Worm (Caenorhabditis elegans) whole organism, young adult: ENCODE measurements around the gene oac-37.

Source experiments
- B0261.1 ChIP-seq: sonication (generic microtip); optimal IDR thresholded peaks from 2 replicates; lab custom pipeline; 2016; ENCODE audit warnings: mild to moderate bottlenecking, missing genetic modification characterization, moderate library complexity, missing compliant biosample characterization
- F10E7.11 ChIP-seq: sonication (generic microtip); optimal IDR thresholded peaks from 2 replicates; lab custom pipeline; 2017; ENCODE audit warnings: mild to moderate bottlenecking, missing genetic modification characterization, moderate library complexity, missing compliant biosample characterization
- F23B12.7 ChIP-seq: sonication (generic microtip); optimal IDR thresholded peaks from 2 replicates; lab custom pipeline; 2017; ENCODE audit warnings: missing genetic modification characterization, mild to moderate bottlenecking, missing compliant biosample characterization, antibody characterized with exemption, moderate library complexity; ENCODE audit not compliant: insufficient read depth
- F33H1.4 ChIP-seq: fragments of 200-800 bp; sonication (Bioruptor generic); IDR thresholded peaks from 2 replicates; pipeline ENCODE4 v1.3.6; 2022; ENCODE audit warnings: missing genetic modification reagents, missing genetic modification characterization, missing compliant biosample characterization
- F37B4.10 ChIP-seq: fragments of 200-800 bp; sonication (Bioruptor generic); IDR thresholded peaks from 2 replicates; pipeline ENCODE4 v1.3.6; 2022; ENCODE audit warnings: missing genetic modification characterization, missing compliant biosample characterization
- F39B2.1 ChIP-seq: fragments of 200-800 bp; sonication (Bioruptor generic); IDR thresholded peaks from 2 replicates; pipeline ENCODE4 v1.3.6; 2022; ENCODE audit warnings: missing genetic modification reagents, missing genetic modification characterization, missing compliant biosample characterization
- K12H6.12 ChIP-seq: fragments of 200-800 bp; sonication (Bioruptor generic); optimal IDR thresholded peaks from 2 replicates; lab custom pipeline; 2018; ENCODE audit warnings: mild to moderate bottlenecking, missing genetic modification characterization, missing compliant biosample characterization
- T07F8.4 ChIP-seq: sonication (generic microtip); optimal IDR thresholded peaks from 2 replicates; lab custom pipeline; 2016; ENCODE audit warnings: mild to moderate bottlenecking, missing genetic modification characterization, moderate library complexity, missing compliant biosample characterization
- Y53G8AR.9 ChIP-seq: fragments of 200-800 bp; sonication (Bioruptor generic); conservative IDR thresholded peaks from 2 replicates; pipeline ENCODE4 v1.3.6; 2022; ENCODE audit warnings: missing genetic modification reagents, missing genetic modification characterization, missing compliant biosample characterization
- Y95B8A.8 ChIP-seq: fragments of 200-800 bp; sonication (Bioruptor generic); IDR thresholded peaks from 2 replicates; pipeline ENCODE4 v1.3.6; 2022; ENCODE audit warnings: missing genetic modification reagents, missing genetic modification characterization, missing compliant biosample characterization
- atf-7 ChIP-seq: sonication (generic microtip); optimal IDR thresholded peaks from 2 replicates; lab custom pipeline; 2017; ENCODE audit warnings: mild to moderate bottlenecking, missing genetic modification characterization, missing compliant biosample characterization
- attf-3 ChIP-seq: fragments of 200-800 bp; sonication (Bioruptor generic); conservative IDR thresholded peaks from 2 replicates; pipeline ENCODE4 v1.3.6; 2022; ENCODE audit warnings: missing genetic modification reagents, missing genetic modification characterization, missing compliant biosample characterization
- attf-6 ChIP-seq: fragments of 200-800 bp; sonication (Bioruptor generic); IDR thresholded peaks from 2 replicates; pipeline ENCODE4 v1.3.6; 2022; ENCODE audit warnings: missing genetic modification reagents, missing genetic modification characterization, missing compliant biosample characterization
- ccch-3 ChIP-seq: fragments of 200-800 bp; sonication (Bioruptor generic); optimal IDR thresholded peaks from 2 replicates; lab custom pipeline; 2018; ENCODE audit warnings: mild to moderate bottlenecking, missing genetic modification characterization, missing compliant biosample characterization
- ceh-100 ChIP-seq: fragments of 200-800 bp; sonication (Bioruptor generic); IDR thresholded peaks from 2 replicates; pipeline ENCODE4 v1.3.6; 2022; ENCODE audit warnings: missing genetic modification reagents, missing genetic modification characterization, missing compliant biosample characterization
- ceh-58 ChIP-seq: fragments of 200-800 bp; sonication (Bioruptor generic); IDR thresholded peaks from 2 replicates; pipeline ENCODE4 v1.3.6; 2022; ENCODE audit warnings: missing genetic modification characterization, missing compliant biosample characterization
- ceh-79 ChIP-seq: sonication (generic microtip); optimal IDR thresholded peaks from 2 replicates; lab custom pipeline; 2017; ENCODE audit warnings: mild to moderate bottlenecking, missing genetic modification characterization, missing compliant biosample characterization
- ceh-91 ChIP-seq: fragments of 200-800 bp; sonication (Bioruptor generic); IDR thresholded peaks from 2 replicates; pipeline ENCODE4 v1.3.6; 2022; ENCODE audit warnings: missing genetic modification reagents, missing genetic modification characterization, missing compliant biosample characterization
- dox-1 ChIP-seq: fragments of 200-800 bp; sonication (Bioruptor generic); IDR thresholded peaks from 2 replicates; pipeline ENCODE4 v1.3.6; 2022; ENCODE audit warnings: missing genetic modification reagents, missing genetic modification characterization, missing compliant biosample characterization
- egl-44 ChIP-seq: fragments of 200-800 bp; sonication (Bioruptor generic); IDR thresholded peaks from 2 replicates; pipeline ENCODE4 v1.3.6; 2022; ENCODE audit warnings: missing genetic modification reagents, missing genetic modification characterization, missing compliant biosample characterization
- him-1 ChIP-seq: sonication (generic microtip); optimal IDR thresholded peaks from 2 replicates; lab custom pipeline; 2016; ENCODE audit warnings: missing genotype, missing genetic modification reagents, missing genetic modification characterization, missing compliant biosample characterization
- hmg-20 ChIP-seq: fragments of 200-800 bp; sonication (Bioruptor generic); IDR thresholded peaks from 2 replicates; pipeline ENCODE4 v1.3.6; 2022; ENCODE audit warnings: missing genetic modification reagents, missing genetic modification characterization, missing compliant biosample characterization
- lag-1 ChIP-seq: fragments of 200-800 bp; sonication (Bioruptor generic); IDR thresholded peaks from 2 replicates; pipeline ENCODE4 v1.3.6; 2022; ENCODE audit warnings: missing genetic modification reagents, missing genetic modification characterization, missing compliant biosample characterization
- let-607 ChIP-seq, 2 experiments: fragments of 200-800 bp in 1 of 2; sonication (Bioruptor generic) in 1 of 2; sonication (generic microtip) in 1 of 2; optimal IDR thresholded peaks; 2 replicates each; lab custom pipeline; 2016 to 2018; ENCODE audit warnings: mild to moderate bottlenecking in 2 of 2, missing compliant biosample characterization in 2 of 2, missing genetic modification characterization in 2 of 2, moderate library complexity in 2 of 2, missing genotype in 1 of 2
- lir-1 ChIP-seq: fragments of 200-800 bp; sonication (Bioruptor generic); conservative IDR thresholded peaks from 2 replicates; pipeline ENCODE4 v1.3.6; 2022; ENCODE audit warnings: missing genetic modification reagents, missing genetic modification characterization, missing compliant biosample characterization
- lsl-1 ChIP-seq: fragments of 200-800 bp; sonication (Bioruptor generic); optimal IDR thresholded peaks from 2 replicates; lab custom pipeline; 2018; ENCODE audit warnings: mild to moderate bottlenecking, missing genetic modification characterization, moderate library complexity, missing compliant biosample characterization
- madf-3 ChIP-seq: fragments of 200-800 bp; sonication (Bioruptor generic); IDR thresholded peaks from 2 replicates; pipeline ENCODE4 v1.3.6; 2022; ENCODE audit warnings: missing genetic modification reagents, missing genetic modification characterization, missing compliant biosample characterization
- nfya-2 ChIP-seq: fragments of 200-800 bp; sonication (Bioruptor generic); IDR thresholded peaks from 2 replicates; pipeline ENCODE4 v1.3.6; 2022; ENCODE audit warnings: missing genetic modification reagents, missing genetic modification characterization, missing compliant biosample characterization
- nhr-120 ChIP-seq: fragments of 200-800 bp; sonication (Bioruptor generic); IDR thresholded peaks from 2 replicates; pipeline ENCODE4 v1.3.6; 2022; ENCODE audit warnings: missing genetic modification characterization, missing compliant biosample characterization
- nhr-179 ChIP-seq: sonication (generic microtip); optimal IDR thresholded peaks from 2 replicates; lab custom pipeline; 2016; ENCODE audit warnings: mild to moderate bottlenecking, missing genetic modification characterization, missing compliant biosample characterization
- pbrm-1 ChIP-seq: fragments of 200-800 bp; sonication (Bioruptor generic); IDR thresholded peaks from 2 replicates; pipeline ENCODE4 v1.3.6; 2022; ENCODE audit warnings: missing genetic modification reagents, missing genetic modification characterization, missing compliant biosample characterization
- rec-8 ChIP-seq, 2 experiments: sonication (generic microtip); optimal IDR thresholded peaks; 2 replicates each; lab custom pipeline; 2016; ENCODE audit warnings: mild to moderate bottlenecking in 2 of 2, missing genetic modification characterization in 2 of 2, missing genetic modification reagents in 2 of 2, missing genotype in 2 of 2, missing biosample characterization in 1 of 2, missing compliant biosample characterization in 1 of 2, moderate library complexity in 1 of 2
- rpc-1 ChIP-seq, 2 experiments: fragments of 150-350 bp in 1 of 2; sonication (generic microtip) in 1 of 2; optimal IDR thresholded peaks; 2 replicates each; lab custom pipeline; 2014 to 2018; ENCODE audit warnings: missing biosample characterization in 1 of 2, missing genetic modification characterization in 1 of 2, missing genetic modification reagents in 1 of 2, missing genotype in 1 of 2
- sdz-38 ChIP-seq: sonication (generic microtip); optimal IDR thresholded peaks from 2 replicates; lab custom pipeline; 2016; ENCODE audit warnings: missing genotype, missing genetic modification characterization, missing compliant biosample characterization
- sea-2 ChIP-seq: fragments of 200-800 bp; sonication (Bioruptor generic); IDR thresholded peaks from 2 replicates; pipeline ENCODE4 v1.3.6; 2022; ENCODE audit warnings: missing genetic modification characterization, missing compliant biosample characterization
- snpc-1.1 ChIP-seq: sonication (generic microtip); optimal IDR thresholded peaks from 2 replicates; lab custom pipeline; 2017; ENCODE audit warnings: missing genetic modification characterization, mild to moderate bottlenecking, missing compliant biosample characterization, antibody characterized with exemption, moderate library complexity, missing genotype, missing genetic modification reagents; ENCODE audit not compliant: insufficient read depth
- snpc-4 ChIP-seq, 5 experiments: fragments of 150-350 bp in 1 of 5; sonication (generic microtip) in 4 of 5; optimal IDR thresholded peaks; 2 replicates each; lab custom pipeline; 2014 to 2018; ENCODE audit warnings: missing genetic modification characterization in 5 of 5, missing biosample characterization in 3 of 5, antibody characterized with exemption in 2 of 5, mild to moderate bottlenecking in 2 of 5, missing compliant biosample characterization in 2 of 5, missing genotype in 2 of 5, moderate library complexity in 2 of 5, missing genetic modification reagents in 1 of 5
- tlf-1 ChIP-seq: fragments of 200-800 bp; sonication (Bioruptor generic); optimal IDR thresholded peaks from 2 replicates; lab custom pipeline; 2018; ENCODE audit warnings: mild to moderate bottlenecking, missing genetic modification characterization, missing compliant biosample characterization
- unc-62 ChIP-seq: fragments of 150-350 bp; optimal IDR thresholded peaks from 2 replicates; lab custom pipeline; 2014; ENCODE audit warnings: missing biosample characterization, missing genetic modification reagents, missing genetic modification characterization
- xnd-1 ChIP-seq: sonication (generic microtip); optimal IDR thresholded peaks from 2 replicates; lab custom pipeline; 2016; ENCODE audit warnings: missing genotype, missing genetic modification reagents, missing genetic modification characterization, missing compliant biosample characterization
- ztf-3 ChIP-seq: fragments of 200-800 bp; sonication (Bioruptor generic); optimal IDR thresholded peaks from 2 replicates; lab custom pipeline; 2018; ENCODE audit warnings: mild to moderate bottlenecking, missing genetic modification characterization, missing compliant biosample characterization

The oac-37 gene

ce11 chrIV:14131770-14132169 lies 13.9 kb upstream of the oac-37 start, which contains the start of gene srz-59:
Gene srz-59 (plus strand): TSS chrIV:14132070.
- TF ChIP-seq madf-3: no peak
- TF ChIP-seq snpc-4 (GFP tag; optimal IDR thresholded peaks at IDR 0.05; lab: Kevin White, UChicago): no peak
- peak in 1 of 4 experiments; percentile 10 for TF ChIP-seq snpc-4 (tag; optimal IDR thresholded peaks at IDR 0.05; lab: Kevin White, UChicago)
- TF ChIP-seq, all 124 proteins: peak for 1

DNA sequence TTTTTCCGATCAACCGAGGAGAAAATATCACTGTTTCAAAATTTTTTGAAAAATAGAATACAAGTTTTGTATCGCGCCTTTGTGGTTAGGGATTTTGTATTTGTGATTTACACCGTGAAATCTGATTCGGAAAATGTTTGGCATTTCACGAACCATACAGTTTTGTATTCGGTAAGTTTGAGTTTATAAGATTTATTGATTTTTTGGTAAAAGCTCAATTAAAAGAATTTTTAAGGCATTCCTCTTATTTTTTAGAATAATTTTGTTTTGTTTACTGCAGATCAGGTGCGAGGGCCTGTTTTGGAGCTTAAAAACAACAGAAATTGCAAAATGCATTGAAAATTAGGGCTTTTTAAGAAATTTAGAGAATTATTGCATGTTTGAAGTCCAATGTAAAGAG lies 12.3 kb upstream of the oac-37 start:
- no peak for TF ChIP-seq let-607 (tag; optimal IDR thresholded peaks at IDR 0.05; lab: Kevin White, UChicago)
- TF ChIP-seq Y53G8AR.9 (GFP tag; lab: Robert Waterston, UW): no peak
- TF ChIP-seq rec-8 (tag; optimal IDR thresholded peaks at IDR 0.05; lab: Kevin White, UChicago): no peak
- no peak for TF ChIP-seq nhr-120 (GFP tag; lab: Robert Waterston, UW)
- no peak for TF ChIP-seq F33H1.4 (GFP tag; lab: Robert Waterston, UW)
- TF ChIP-seq lir-1: no peak
- no peak for TF ChIP-seq lsl-1 (GFP tag; lab: Kevin White, UChicago)
- no peak for TF ChIP-seq K12H6.12 (tag; lab: Kevin White, UChicago)
- no peak for TF ChIP-seq unc-62 (GFP tag; lab: Kevin White, UChicago)
- TF ChIP-seq lag-1: no peak
- no peak for TF ChIP-seq ceh-100
- TF ChIP-seq pbrm-1 (GFP tag; lab: Robert Waterston, UW): no peak
- TF ChIP-seq rpc-1 (optimal IDR thresholded peaks at IDR 0.05; lab: Kevin White, UChicago): no peak
- TF ChIP-seq rpc-1 (tag; optimal IDR thresholded peaks at IDR 0.05; lab: Kevin White, UChicago): no peak
- TF ChIP-seq hmg-20 (GFP tag; lab: Robert Waterston, UW): no peak
- no peak for TF ChIP-seq F39B2.1 (GFP tag; lab: Robert Waterston, UW)

DNA sequence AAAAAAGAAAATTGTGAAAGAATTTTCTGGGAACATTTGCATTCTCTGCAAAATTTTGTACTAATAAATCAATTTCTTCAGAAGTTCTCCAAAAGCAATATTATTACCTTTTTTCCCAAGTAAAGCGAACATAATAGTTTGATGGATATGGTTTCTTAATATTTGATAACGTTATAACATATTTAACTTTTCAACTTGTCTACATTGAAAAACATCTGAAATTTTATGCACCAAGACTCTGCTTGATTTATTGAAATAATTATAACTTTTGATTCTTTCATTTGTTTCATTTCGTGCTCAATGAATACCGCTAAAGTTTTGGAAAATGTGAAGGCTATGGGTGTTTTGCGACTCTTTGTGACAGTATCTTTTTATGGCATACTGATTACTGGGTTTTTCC lies 8.6 kb upstream of the oac-37 start, which contains the start of gene srz-31:
Gene srz-31 (plus strand): TSS at position 301 of the 400 bp plus-strand sequence.
- TF ChIP-seq atf-7 (tag; lab: Kevin White, UChicago) (no peak), Y95B8A.8 (GFP tag; lab: Robert Waterston, UW) (no peak), sdz-38 (no peak), xnd-1 (tag; lab: Kevin White, UChicago) (no peak), B0261.1 (tag; lab: Kevin White, UChicago) (no peak), F23B12.7 (no peak), snpc-1.1 (tag; lab: Kevin White, UChicago) (no peak), sea-2 (GFP tag; lab: Robert Waterston, UW) (no peak), F10E7.11 (tag; lab: Kevin White, UChicago) (no peak), nfya-2 (GFP tag; lab: Robert Waterston, UW) (no peak), nhr-179 (tag; lab: Kevin White, UChicago) (no peak), tlf-1 (GFP tag; lab: Kevin White, UChicago) (no peak)

DNA sequence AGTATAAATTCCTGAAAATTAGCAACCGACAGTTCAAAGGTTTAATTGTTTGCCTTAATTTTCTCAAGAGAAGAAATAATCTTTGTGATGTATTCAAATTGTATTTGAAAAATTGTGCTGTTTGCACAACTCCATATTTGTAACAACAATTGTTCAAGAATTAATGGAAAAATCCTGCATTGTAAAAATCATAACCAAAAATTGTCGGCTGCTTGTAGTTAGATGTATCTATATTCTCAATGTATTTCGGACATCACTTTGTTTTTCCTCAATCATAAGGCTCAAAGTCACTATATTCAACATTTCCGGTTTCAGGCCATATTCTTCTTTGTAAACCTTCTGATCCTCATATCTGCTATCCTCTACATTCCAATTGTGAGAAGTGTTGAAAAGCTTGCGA lies 2.7 kb upstream of the oac-37 start:
- TF ChIP-seq ccch-3: no peak
- no peak for TF ChIP-seq ztf-3 (GFP tag; lab: Kevin White, UChicago)
- no peak for TF ChIP-seq egl-44 (GFP tag; lab: Robert Waterston, UW)
- no peak for TF ChIP-seq T07F8.4 (tag; lab: Kevin White, UChicago)
- no peak for TF ChIP-seq him-1 (tag; lab: Kevin White, UChicago)
- no peak for TF ChIP-seq ceh-58 (GFP tag; lab: Robert Waterston, UW)
- peak; percentile 2 for TF ChIP-seq snpc-4 (GFP tag; optimal IDR thresholded peaks at IDR 0.05; lab: Kevin White, UChicago)
- TF ChIP-seq snpc-4 (tag; optimal IDR thresholded peaks at IDR 0.05; lab: Kevin White, UChicago): peak in 3 of 4 experiments; percentile 26 to 29 (median 27)
- TF ChIP-seq ceh-91 (GFP tag; lab: Robert Waterston, UW): no peak
- TF ChIP-seq attf-3: no peak
- TF ChIP-seq F37B4.10: no peak
- no peak for TF ChIP-seq ceh-79 (tag; lab: Kevin White, UChicago)
- peak; percentile 74; the same call in 1 of the 2 replicates for TF ChIP-seq attf-6 (GFP tag; lab: Robert Waterston, UW)
- TF ChIP-seq dox-1 (GFP tag; lab: Robert Waterston, UW): no peak
